Worm (Caenorhabditis elegans) whole organism, young adult: ENCODE data around the gene F14D2.15.

Experiments
- B0035.1 ChIP-seq: sonication (generic microtip); optimal IDR thresholded peaks from 2 replicates; lab custom pipeline; 2016; ENCODE audit warnings: missing genetic modification characterization, mild to moderate bottlenecking, missing compliant biosample characterization, missing genotype, missing genetic modification reagents
- B0261.1 ChIP-seq: sonication (generic microtip); optimal IDR thresholded peaks from 2 replicates; lab custom pipeline; 2016; ENCODE audit warnings: mild to moderate bottlenecking, missing genetic modification characterization, moderate library complexity, missing compliant biosample characterization
- B0336.3 ChIP-seq: fragments of 200-800 bp; sonication (Bioruptor generic); IDR thresholded peaks from 2 replicates; pipeline ENCODE4 v1.3.6; 2022; ENCODE audit warnings: missing genetic modification characterization, missing compliant biosample characterization
- F57A8.1 ChIP-seq: fragments of 200-800 bp; sonication (Bioruptor generic); optimal IDR thresholded peaks from 2 replicates; lab custom pipeline; 2018; ENCODE audit warnings: mild to moderate bottlenecking, missing genetic modification characterization, moderate library complexity, missing compliant biosample characterization
- F57C9.4 ChIP-seq: sonication (generic microtip); optimal IDR thresholded peaks from 2 replicates; lab custom pipeline; 2017; ENCODE audit warnings: mild to moderate bottlenecking, missing genetic modification characterization, missing compliant biosample characterization
- Y53F4B.3 ChIP-seq: fragments of 200-800 bp; sonication (Bioruptor generic); IDR thresholded peaks from 2 replicates; pipeline ENCODE4 v1.3.6; 2022; ENCODE audit warnings: missing genetic modification reagents, missing genetic modification characterization, missing compliant biosample characterization
- Y79H2A.3 ChIP-seq: fragments of 200-800 bp; sonication (Bioruptor generic); conservative IDR thresholded peaks from 2 replicates; pipeline ENCODE4 v1.3.6; 2022; ENCODE audit warnings: missing genetic modification reagents, missing genetic modification characterization, missing compliant biosample characterization
- cebp-2 ChIP-seq: fragments of 200-800 bp; sonication (Bioruptor generic); IDR thresholded peaks from 2 replicates; pipeline ENCODE4 v1.3.6; 2022; ENCODE audit warnings: missing genetic modification characterization, missing compliant biosample characterization
- dpl-1 ChIP-seq: fragments of 150-350 bp; optimal IDR thresholded peaks from 2 replicates; lab custom pipeline; 2014; ENCODE audit warnings: missing biosample characterization, missing genetic modification reagents, missing genetic modification characterization
- egl-44 ChIP-seq: fragments of 200-800 bp; sonication (Bioruptor generic); IDR thresholded peaks from 2 replicates; pipeline ENCODE4 v1.3.6; 2022; ENCODE audit warnings: missing genetic modification reagents, missing genetic modification characterization, missing compliant biosample characterization
- him-1 ChIP-seq: sonication (generic microtip); optimal IDR thresholded peaks from 2 replicates; lab custom pipeline; 2016; ENCODE audit warnings: missing genotype, missing genetic modification reagents, missing genetic modification characterization, missing compliant biosample characterization
- nfya-1 ChIP-seq: sonication (generic microtip); optimal IDR thresholded peaks from 2 replicates; lab custom pipeline; 2017; ENCODE audit warnings: antibody characterized with exemption, missing compliant biosample characterization, missing genetic modification characterization, borderline replicate concordance; ENCODE audit not compliant: insufficient read depth
- sea-2 ChIP-seq: fragments of 200-800 bp; sonication (Bioruptor generic); IDR thresholded peaks from 2 replicates; pipeline ENCODE4 v1.3.6; 2022; ENCODE audit warnings: missing genetic modification characterization, missing compliant biosample characterization
- unc-62 ChIP-seq: fragments of 150-350 bp; optimal IDR thresholded peaks from 2 replicates; lab custom pipeline; 2014; ENCODE audit warnings: missing biosample characterization, missing genetic modification reagents, missing genetic modification characterization

DNA sequence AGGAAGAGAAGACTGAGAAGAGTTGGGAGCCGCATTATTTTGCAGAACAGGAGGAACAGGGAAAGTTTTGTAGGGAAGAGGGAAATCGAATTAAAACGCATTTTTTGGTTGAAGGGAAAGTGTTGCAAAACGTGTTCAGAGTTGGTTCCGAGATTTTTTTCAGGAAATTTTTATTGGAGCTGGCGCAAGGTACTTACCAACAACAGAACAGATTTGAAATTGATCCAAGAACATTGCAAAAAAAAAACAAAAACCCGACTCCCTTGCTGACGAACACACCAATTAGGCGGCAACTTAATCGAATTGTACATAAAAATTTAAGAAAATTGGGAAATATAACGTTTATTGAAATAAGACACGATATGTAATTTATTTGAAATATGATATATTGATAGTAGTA lies 5.1 kb downstream of the F14D2.15 start, which contains the start of gene F14D2.7:
- TF ChIP-seq egl-44: no peak
- no peak for TF ChIP-seq nfya-1 (tag; lab: Kevin White, UChicago)
- TF ChIP-seq F57C9.4 (tag; lab: Kevin White, UChicago): no peak
- no peak for TF ChIP-seq Y53F4B.3 (GFP tag; lab: Robert Waterston, UW)
- TF ChIP-seq cebp-2: no peak
- TF ChIP-seq B0035.1 (tag; lab: Kevin White, UChicago): no peak
- no peak for TF ChIP-seq Y79H2A.3 (GFP tag; lab: Robert Waterston, UW)
- TF ChIP-seq unc-62 (GFP tag; lab: Kevin White, UChicago): no peak
- no peak for TF ChIP-seq B0261.1 (tag; lab: Kevin White, UChicago)
- no peak for TF ChIP-seq him-1 (tag; lab: Kevin White, UChicago)
- TF ChIP-seq B0336.3: no peak
- no peak for TF ChIP-seq F57A8.1 (GFP tag; lab: Kevin White, UChicago)
- no peak for TF ChIP-seq dpl-1 (GFP tag; lab: Kevin White, UChicago)
- no peak for TF ChIP-seq sea-2 (GFP tag; lab: Robert Waterston, UW)
